Fruit fly (Drosophila melanogaster) whole organism, adult: ENCODE measurements around the gene para.

Experiments
- CG11617 ChIP-seq: fragments of 200-800 bp; sonication (Bioruptor generic); optimal IDR thresholded peaks from 2 replicates; lab custom pipeline; 2017; ENCODE audit warnings: mild to moderate bottlenecking, missing biosample characterization, missing genetic modification reagents, missing genetic modification characterization
- CG12768 ChIP-seq: fragments of 200-800 bp; sonication (Bioruptor generic); optimal IDR thresholded peaks from 2 replicates; lab custom pipeline; 2017; ENCODE audit warnings: missing biosample characterization, missing genetic modification characterization, mild to moderate bottlenecking, moderate library complexity, missing genetic modification reagents
- CG14711 ChIP-seq: fragments of 200-800 bp; sonication (Bioruptor generic); optimal IDR thresholded peaks from 2 replicates; lab custom pipeline; 2018; ENCODE audit warnings: missing biosample characterization, mild to moderate bottlenecking, missing genetic modification characterization, moderate library complexity
- CG1620 ChIP-seq: fragments of 200-800 bp; sonication (Bioruptor generic); optimal IDR thresholded peaks from 2 replicates; lab custom pipeline; 2016; ENCODE audit warnings: missing biosample characterization, missing genetic modification characterization
- CG33017 ChIP-seq: fragments of 200-800 bp; sonication (Bioruptor generic); optimal IDR thresholded peaks from 2 replicates; lab custom pipeline; 2018; ENCODE audit warnings: missing biosample characterization, mild to moderate bottlenecking, missing genetic modification characterization, moderate library complexity
- CG5204 ChIP-seq: fragments of 200-800 bp; sonication (Bioruptor generic); optimal IDR thresholded peaks from 2 replicates; lab custom pipeline; 2016; ENCODE audit warnings: missing biosample characterization, missing genetic modification characterization
- CG7045 ChIP-seq: fragments of 200-800 bp; sonication (Bioruptor generic); optimal IDR thresholded peaks from 2 replicates; lab custom pipeline; 2017; ENCODE audit warnings: missing biosample characterization, mild to moderate bottlenecking, missing genetic modification characterization
- CG7101 ChIP-seq: fragments of 200-800 bp; sonication (Bioruptor generic); optimal IDR thresholded peaks from 2 replicates; lab custom pipeline; 2018; ENCODE audit warnings: missing biosample characterization, mild to moderate bottlenecking, missing genetic modification characterization, moderate library complexity
- Clk ChIP-seq: fragments of 200-800 bp; sonication (Bioruptor generic); optimal IDR thresholded peaks from 2 replicates; lab custom pipeline; 2017; ENCODE audit warnings: missing biosample characterization, missing genetic modification characterization
- Crg-1 ChIP-seq: fragments of 200-800 bp; sonication (Bioruptor generic); optimal IDR thresholded peaks from 2 replicates; lab custom pipeline; 2016; ENCODE audit warnings: missing biosample characterization, missing genetic modification characterization
- Hr96 ChIP-seq: fragments of 200-800 bp; sonication (Bioruptor generic); optimal IDR thresholded peaks from 2 replicates; lab custom pipeline; 2016; ENCODE audit warnings: missing biosample characterization, missing genetic modification characterization
- Mnt ChIP-seq: fragments of 200-800 bp; sonication (Bioruptor generic); optimal IDR thresholded peaks from 2 replicates; lab custom pipeline; 2016; ENCODE audit warnings: missing biosample characterization, mild to moderate bottlenecking, missing genetic modification characterization
- bab1 ChIP-seq: fragments of 200-800 bp; sonication (Bioruptor generic); optimal IDR thresholded peaks from 3 replicates; lab custom pipeline; 2019; ENCODE audit warnings: missing biosample characterization, mild to moderate bottlenecking, missing genetic modification characterization, moderate library complexity
- cic ChIP-seq: fragments of 200-800 bp; sonication (Bioruptor generic); optimal IDR thresholded peaks from 2 replicates; lab custom pipeline; 2017; ENCODE audit warnings: missing biosample characterization, mild to moderate bottlenecking, missing genetic modification characterization, moderate library complexity
- cnc ChIP-seq, 2 experiments: fragments of >200 bp; optimal IDR thresholded peaks; 2 replicates each; lab custom pipeline; 2017
- kay ChIP-seq: fragments of 200-800 bp; sonication (Bioruptor generic); peaks from one replicate; lab custom pipeline; 2016; ENCODE audit warnings: missing biosample characterization, missing genetic modification characterization, borderline replicate concordance
- ovo ChIP-seq: fragments of 200-800 bp; sonication (Bioruptor generic); optimal IDR thresholded peaks from 2 replicates; lab custom pipeline; 2016; ENCODE audit warnings: missing biosample characterization, missing genetic modification characterization
- pad ChIP-seq: fragments of 200-800 bp; sonication (Bioruptor generic); optimal IDR thresholded peaks from 3 replicates; lab custom pipeline; 2017; ENCODE audit warnings: missing biosample characterization, missing genetic modification characterization, mild to moderate bottlenecking, moderate library complexity, missing genetic modification reagents
- tj ChIP-seq: fragments of 200-800 bp; sonication (Bioruptor generic); optimal IDR thresholded peaks from 3 replicates; lab custom pipeline; 2017; ENCODE audit warnings: missing biosample characterization, mild to moderate bottlenecking, missing genetic modification characterization, moderate library complexity
- toe ChIP-seq: fragments of 200-800 bp; sonication (Bioruptor generic); optimal IDR thresholded peaks from 2 replicates; lab custom pipeline; 2016; ENCODE audit warnings: missing biosample characterization, missing genetic modification characterization

The para gene

dm6 chrX:16533046-16533496, at the start of gene para:
Gene para, minus strand, starts transcription at chrX:16533096.
- no peak for TF ChIP-seq Crg-1 (GFP tag; lab: Kevin White, UChicago)
- no peak for TF ChIP-seq CG1620 (GFP tag; lab: Kevin White, UChicago)
- TF ChIP-seq CG5204 (GFP tag; lab: Kevin White, UChicago) = no peak
- no peak for TF ChIP-seq kay
- no peak for TF ChIP-seq pad (GFP tag; lab: Kevin White, UChicago)
- no peak for TF ChIP-seq Hr96 (GFP tag; lab: Kevin White, UChicago)

- no peak for TF ChIP-seq CG14711 (tag; lab: Kevin White, UChicago)
- TF ChIP-seq Clk (GFP tag; lab: Kevin White, UChicago) = no peak
- TF ChIP-seq CG11617 (GFP tag; lab: Kevin White, UChicago) = no peak
- no peak for TF ChIP-seq Hr96 (GFP tag; lab: Kevin White, UChicago)
- no peak for TF ChIP-seq toe (GFP tag; lab: Kevin White, UChicago)
- TF ChIP-seq Crg-1 (GFP tag; lab: Kevin White, UChicago) = no peak
- TF ChIP-seq CG7101 (tag; lab: Kevin White, UChicago) = no peak
- TF ChIP-seq CG5204 (GFP tag; lab: Kevin White, UChicago) = no peak
- TF ChIP-seq ovo (GFP tag; lab: Kevin White, UChicago) = no peak
- no peak for TF ChIP-seq cnc (optimal IDR thresholded peaks at IDR 0.05; lab: Kevin White, UChicago)
- no peak for TF ChIP-seq CG12768 (GFP tag; lab: Kevin White, UChicago)
- TF ChIP-seq CG1620 (GFP tag; lab: Kevin White, UChicago) = no peak
- no peak for TF ChIP-seq tj (GFP tag; lab: Kevin White, UChicago)
Measured at dm6 chrX:16582145-16582544, 49.2 kb upstream of the para start.

dm6 chrX:16581703-16582102, 48.8 kb upstream of the para start:
- TF ChIP-seq Hr96 (GFP tag; lab: Kevin White, UChicago) (no peak), toe (GFP tag; lab: Kevin White, UChicago) (peak; percentile 5), CG5204 (GFP tag; lab: Kevin White, UChicago) (peak; percentile 2), CG33017 (tag; lab: Kevin White, UChicago) (no peak)

dm6 chrX:16579978-16580377, 47.1 kb upstream of the para start:
- TF ChIP-seq CG7045 (GFP tag; lab: Kevin White, UChicago) (no peak), kay (no peak), bab1 (GFP tag; lab: Kevin White, UChicago) (no peak), ovo (GFP tag; lab: Kevin White, UChicago) (no peak), CG7101 (tag; lab: Kevin White, UChicago) (no peak), cnc (optimal IDR thresholded peaks at IDR 0.05; lab: Kevin White, UChicago) (no peak)

- no peak for TF ChIP-seq CG7101 (tag; lab: Kevin White, UChicago)
- no peak for TF ChIP-seq CG12768 (GFP tag; lab: Kevin White, UChicago)
- TF ChIP-seq CG5204 (GFP tag; lab: Kevin White, UChicago) = no peak
- no peak for TF ChIP-seq Crg-1 (GFP tag; lab: Kevin White, UChicago)
- no peak for TF ChIP-seq Clk (GFP tag; lab: Kevin White, UChicago)
- no peak for TF ChIP-seq cic (GFP tag; lab: Kevin White, UChicago)
Measured at dm6 chrX:16575097-16575496, 42.2 kb upstream of the para start.

- TF ChIP-seq toe (GFP tag; lab: Kevin White, UChicago) (no peak), Mnt (GFP tag; lab: Kevin White, UChicago) (no peak)
Measured at dm6 chrX:16574114-16574513, 41.2 kb upstream of the para start.

- TF ChIP-seq cic (GFP tag; lab: Kevin White, UChicago) = no peak
- TF ChIP-seq ovo (GFP tag; lab: Kevin White, UChicago) = peak; percentile 50
- no peak for TF ChIP-seq cnc (optimal IDR thresholded peaks at IDR 0.05; lab: Kevin White, UChicago)
- peak; percentile 59 for TF ChIP-seq CG7101 (tag; lab: Kevin White, UChicago)
- no peak for TF ChIP-seq kay
- peak; percentile 46 for TF ChIP-seq Crg-1 (GFP tag; lab: Kevin White, UChicago)
- TF ChIP-seq pad (GFP tag; lab: Kevin White, UChicago) = peak; percentile 14
- no peak for TF ChIP-seq CG33017 (tag; lab: Kevin White, UChicago)
- no peak for TF ChIP-seq CG1620 (GFP tag; lab: Kevin White, UChicago)
Measured at dm6 chrX:16573659-16574058, 40.8 kb upstream of the para start.
